Worm (Caenorhabditis elegans) whole organism, L4 larva: ENCODE results near the gene cyp-25A1.

Source experiments
- F49E8.2 ChIP-seq: sonication (generic microtip); optimal IDR thresholded peaks from 2 replicates; lab custom pipeline; 2016; ENCODE audit warnings: missing compliant biosample characterization, mild to moderate bottlenecking, missing genetic modification characterization, borderline replicate concordance
- hif-1 ChIP-seq, 2 experiments: sonication (generic microtip); optimal IDR thresholded peaks; 2 replicates each; lab custom pipeline; 2016 to 2017; ENCODE audit warnings: missing compliant biosample characterization in 2 of 2, missing genetic modification characterization in 2 of 2, missing genetic modification reagents in 2 of 2, missing genotype in 2 of 2, mild to moderate bottlenecking in 1 of 2
- jun-1 ChIP-seq: fragments of 150-350 bp; optimal IDR thresholded peaks from 2 replicates; lab custom pipeline; 2014; ENCODE audit warnings: missing biosample characterization, missing genetic modification reagents, missing genetic modification characterization
- lin-13 ChIP-seq: fragments of 150-350 bp; optimal IDR thresholded peaks from 2 replicates; lab custom pipeline; 2014; ENCODE audit warnings: missing biosample characterization, missing genetic modification reagents, missing genetic modification characterization
- lin-15B ChIP-seq: fragments of 150-350 bp; sonication (generic microtip); optimal IDR thresholded peaks from 3 replicates; lab custom pipeline; 2014; ENCODE audit warnings: missing biosample characterization, missing genetic modification characterization
- lin-39 ChIP-seq: fragments of 150-350 bp; optimal IDR thresholded peaks from 2 replicates; lab custom pipeline; 2014; ENCODE audit warnings: missing biosample characterization, missing genetic modification reagents, missing genetic modification characterization
- nhr-6 ChIP-seq: fragments of 150-350 bp; optimal IDR thresholded peaks from 2 replicates; lab custom pipeline; 2014; ENCODE audit warnings: missing biosample characterization, missing genetic modification characterization
- skn-1 ChIP-seq: fragments of 150-350 bp; optimal IDR thresholded peaks from 2 replicates; lab custom pipeline; 2014; ENCODE audit warnings: missing biosample characterization, missing genetic modification characterization
- snpc-4 ChIP-seq: fragments of 150-350 bp; optimal IDR thresholded peaks from 2 replicates; lab custom pipeline; 2014; ENCODE audit warnings: missing biosample characterization, missing genetic modification characterization
- unc-130 ChIP-seq: sonication (generic microtip); optimal IDR thresholded peaks from 2 replicates; lab custom pipeline; 2016; ENCODE audit warnings: missing genetic modification reagents, missing genetic modification characterization, missing compliant biosample characterization
- unc-62 ChIP-seq, 3 experiments: fragments of 150-350 bp in 1 of 3; sonication (generic microtip); optimal IDR thresholded peaks in 2 of 3; peaks in 1 of 3; 1 replicate in 1 of 3; 2 replicates in 2 of 3; lab custom pipeline; 2014 to 2017; ENCODE audit warnings: missing biosample characterization in 3 of 3, missing genetic modification characterization in 3 of 3, missing genetic modification reagents in 3 of 3, missing genotype in 1 of 3
- ztf-11 ChIP-seq: fragments of 150-350 bp; optimal IDR thresholded peaks from 2 replicates; lab custom pipeline; 2014; ENCODE audit warnings: missing biosample characterization, missing genetic modification characterization

- TF ChIP-seq snpc-4 (tag; lab: Kevin White, UChicago) (no peak), F49E8.2 (tag; lab: Kevin White, UChicago) (no peak), skn-1 (tag; lab: Kevin White, UChicago) (no peak), lin-15B (tag; lab: Kevin White, UChicago) (no peak), lin-39 (tag; lab: Kevin White, UChicago) (no peak), unc-130 (GFP tag; lab: Kevin White, UChicago) (no peak), lin-13 (GFP tag; lab: Kevin White, UChicago) (no peak), ztf-11 (tag; lab: Kevin White, UChicago) (no peak), jun-1 (tag; lab: Kevin White, UChicago) (no peak), unc-62 (GFP tag; optimal IDR thresholded peaks at IDR 0.05 in 1 of 2; lab: Kevin White, UChicago) (no peak), unc-62 (tag; optimal IDR thresholded peaks at IDR 0.05; lab: Kevin White, UChicago) (no peak), hif-1 (tag; optimal IDR thresholded peaks at IDR 0.05; lab: Kevin White, UChicago) (no peak), nhr-6 (no peak)
Observed at ce11 chrIII:3789688-3790371, 42.6 kb upstream of the cyp-25A1 start.
